Fruit fly (Drosophila melanogaster) whole organism, embryonic: Measurements from ENCODE around the gene Rpn10.
A peak's percentile ranks its signal among the peaks of the same experiment; 100 is the strongest.

Experiments
- Antp ChIP-seq: fragments of 200-800 bp; sonication (Bioruptor generic); optimal IDR thresholded peaks from 3 replicates; lab custom pipeline; 2016; ENCODE audit warnings: missing biosample characterization, missing genetic modification characterization
- Asciz ChIP-seq: fragments of 200-800 bp; sonication (Bioruptor generic); optimal IDR thresholded peaks from 2 replicates; lab custom pipeline; 2017; ENCODE audit warnings: missing biosample characterization, mild to moderate bottlenecking, missing genetic modification characterization, missing genetic modification reagents
- Bteb2 ChIP-seq: fragments of 200-800 bp; sonication (Bioruptor generic); optimal IDR thresholded peaks from 2 replicates; lab custom pipeline; 2016; ENCODE audit warnings: missing biosample characterization, missing genetic modification characterization
- CG10267 ChIP-seq: fragments of 200-800 bp; sonication (Bioruptor generic); optimal IDR thresholded peaks from 2 replicates; lab custom pipeline; 2018; ENCODE audit warnings: missing biosample characterization, mild to moderate bottlenecking, missing genetic modification characterization, moderate library complexity
- CG10431 ChIP-seq: fragments of 200-800 bp; sonication (Bioruptor generic); optimal IDR thresholded peaks from 3 replicates; lab custom pipeline; 2018; ENCODE audit warnings: missing biosample characterization, mild to moderate bottlenecking, missing genetic modification characterization
- CG12744 ChIP-seq: fragments of 200-800 bp; sonication (Bioruptor generic); optimal IDR thresholded peaks from 2 replicates; lab custom pipeline; 2016; ENCODE audit warnings: missing biosample characterization, missing genetic modification characterization
- CG13287 ChIP-seq: fragments of 200-800 bp; sonication (Bioruptor generic); IDR thresholded peaks from 2 replicates; pipeline ENCODE4 v1.3.6; 2022; ENCODE audit warnings: missing biosample characterization, missing genetic modification characterization; ENCODE audit not compliant: partially characterized antibody
- CG14014 ChIP-seq: fragments of 200-800 bp; sonication (Bioruptor generic); IDR thresholded peaks from 2 replicates; pipeline ENCODE4 v1.3.6; 2022; ENCODE audit warnings: missing biosample characterization, missing genetic modification characterization
- CG14710 ChIP-seq: fragments of 200-800 bp; sonication (Bioruptor generic); optimal IDR thresholded peaks from 3 replicates; lab custom pipeline; 2019; ENCODE audit warnings: missing biosample characterization, mild to moderate bottlenecking, missing genetic modification characterization, moderate library complexity
- CG15073 ChIP-seq: fragments of 200-800 bp; sonication (Bioruptor generic); optimal IDR thresholded peaks from 2 replicates; lab custom pipeline; 2016; ENCODE audit warnings: missing biosample characterization, missing genetic modification characterization
- CG16779 ChIP-seq: fragments of 200-800 bp; sonication (Bioruptor generic); IDR thresholded peaks from 2 replicates; pipeline ENCODE4 v1.3.6; 2022; ENCODE audit warnings: missing biosample characterization, missing genetic modification characterization
- CG16863 ChIP-seq: fragments of 200-800 bp; sonication (Bioruptor generic); optimal IDR thresholded peaks from 3 replicates; lab custom pipeline; 2016; ENCODE audit warnings: missing biosample characterization, missing genetic modification characterization
- CG17359 ChIP-seq: fragments of 200-800 bp; sonication (Bioruptor generic); optimal IDR thresholded peaks from 3 replicates; lab custom pipeline; 2018; ENCODE audit warnings: missing biosample characterization, mild to moderate bottlenecking, missing genetic modification characterization, moderate library complexity
- CG31441 ChIP-seq: fragments of 200-800 bp; sonication (Bioruptor generic); IDR thresholded peaks from 2 replicates; pipeline ENCODE4 v1.3.6; 2022; ENCODE audit warnings: missing biosample characterization, missing genetic modification characterization
- CG3407 ChIP-seq: fragments of 200-800 bp; sonication (Bioruptor generic); optimal IDR thresholded peaks from 2 replicates; lab custom pipeline; 2018; ENCODE audit warnings: missing biosample characterization, mild to moderate bottlenecking, missing genetic modification characterization
- CG4282 ChIP-seq: fragments of 200-800 bp; sonication (Bioruptor generic); optimal IDR thresholded peaks from 2 replicates; lab custom pipeline; 2016; ENCODE audit warnings: missing biosample characterization, missing genetic modification characterization
- CG6689 ChIP-seq: fragments of 200-800 bp; sonication (Bioruptor generic); IDR thresholded peaks from 2 replicates; pipeline ENCODE4 v1.3.6; 2022; ENCODE audit warnings: missing biosample characterization, missing genetic modification characterization
- CG7839 ChIP-seq: fragments of 200-800 bp; sonication (Bioruptor generic); optimal IDR thresholded peaks from 3 replicates; lab custom pipeline; 2018; ENCODE audit warnings: missing biosample characterization, mild to moderate bottlenecking, missing genetic modification characterization, moderate library complexity
- CG9609 ChIP-seq: fragments of 200-800 bp; sonication (Bioruptor generic); optimal IDR thresholded peaks from 3 replicates; lab custom pipeline; 2016; ENCODE audit warnings: missing biosample characterization, missing genetic modification characterization
- CG9876 ChIP-seq: fragments of 200-800 bp; sonication (Bioruptor generic); optimal IDR thresholded peaks from 2 replicates; lab custom pipeline; 2016; ENCODE audit warnings: missing biosample characterization, missing genetic modification characterization
- Doc2 ChIP-seq: fragments of 200-800 bp; sonication (Bioruptor generic); IDR thresholded peaks from 2 replicates; pipeline ENCODE4 v1.3.6; 2022; ENCODE audit warnings: missing biosample characterization, missing genetic modification characterization
- Dp ChIP-seq: fragments of 200-800 bp; sonication (Bioruptor generic); optimal IDR thresholded peaks from 2 replicates; lab custom pipeline; 2018; ENCODE audit warnings: missing biosample characterization, mild to moderate bottlenecking, missing genetic modification characterization, moderate library complexity
- H15 ChIP-seq: fragments of 200-800 bp; sonication (Bioruptor generic); IDR thresholded peaks from 3 replicates; pipeline ENCODE4 v1.3.6; 2022; ENCODE audit warnings: missing biosample characterization, missing genetic modification characterization
- HmgD ChIP-seq: fragments of 200-800 bp; sonication (Bioruptor generic); optimal IDR thresholded peaks from 3 replicates; lab custom pipeline; 2016; ENCODE audit warnings: missing biosample characterization, missing genetic modification characterization
- Myb ChIP-seq: fragments of 200-800 bp; sonication (Bioruptor generic); optimal IDR thresholded peaks from 2 replicates; lab custom pipeline; 2016; ENCODE audit warnings: missing biosample characterization, missing genetic modification characterization
- NC2β ChIP-seq: fragments of 200-800 bp; sonication (Bioruptor generic); optimal IDR thresholded peaks from 2 replicates; lab custom pipeline; 2016; ENCODE audit warnings: missing biosample characterization, missing genetic modification characterization
- Optix ChIP-seq: fragments of 200-800 bp; sonication (Bioruptor generic); IDR thresholded peaks from 3 replicates; pipeline ENCODE4 v1.3.6; 2022; ENCODE audit warnings: missing biosample characterization, missing genetic modification characterization
- PHDP ChIP-seq: fragments of 200-800 bp; sonication (Bioruptor generic); optimal IDR thresholded peaks from 3 replicates; lab custom pipeline; 2018; ENCODE audit warnings: missing biosample characterization, mild to moderate bottlenecking, missing genetic modification characterization, moderate library complexity
- Ptx1 ChIP-seq: fragments of 200-800 bp; sonication (Bioruptor generic); IDR thresholded peaks from 2 replicates; pipeline ENCODE4 v1.3.6; 2022; ENCODE audit warnings: missing biosample characterization, missing genetic modification characterization
- Rfx ChIP-seq: fragments of 200-800 bp; sonication (Bioruptor generic); IDR thresholded peaks from 2 replicates; pipeline ENCODE4 v1.3.6; 2022; ENCODE audit warnings: missing biosample characterization, missing genetic modification characterization
- Sox102F ChIP-seq: fragments of 200-800 bp; sonication (Bioruptor generic); optimal IDR thresholded peaks from 2 replicates; lab custom pipeline; 2018; ENCODE audit warnings: missing biosample characterization, mild to moderate bottlenecking, missing genetic modification characterization, moderate library complexity
- Sry-β ChIP-seq: fragments of 200-800 bp; sonication (Bioruptor generic); optimal IDR thresholded peaks from 2 replicates; lab custom pipeline; 2018; ENCODE audit warnings: missing biosample characterization, mild to moderate bottlenecking, missing genetic modification characterization, moderate library complexity
- Usf ChIP-seq: fragments of 200-800 bp; sonication (Bioruptor generic); optimal IDR thresholded peaks from 2 replicates; lab custom pipeline; 2017; ENCODE audit warnings: missing genotype, missing biosample characterization, missing genetic modification characterization
- abd-A ChIP-seq: fragments of 200-800 bp; sonication (Bioruptor generic); optimal IDR thresholded peaks from 3 replicates; lab custom pipeline; 2019; ENCODE audit warnings: missing biosample characterization, mild to moderate bottlenecking, missing genetic modification characterization, moderate library complexity
- aop ChIP-seq: fragments of 200-800 bp; sonication (Bioruptor generic); IDR thresholded peaks from 2 replicates; pipeline ENCODE4 v1.3.6; 2022; ENCODE audit warnings: missing biosample characterization, missing genetic modification characterization
- ash1 ChIP-seq: fragments of 200-800 bp; sonication (Bioruptor generic); optimal IDR thresholded peaks from 2 replicates; lab custom pipeline; 2018; ENCODE audit warnings: missing biosample characterization, mild to moderate bottlenecking, missing genetic modification characterization
- az2 ChIP-seq: fragments of 200-800 bp; sonication (Bioruptor generic); optimal IDR thresholded peaks from 3 replicates; lab custom pipeline; 2016; ENCODE audit warnings: missing biosample characterization, missing genetic modification characterization
- bigmax ChIP-seq: fragments of 200-800 bp; sonication (Bioruptor generic); optimal IDR thresholded peaks from 2 replicates; lab custom pipeline; 2018; ENCODE audit warnings: missing biosample characterization, mild to moderate bottlenecking, missing genetic modification characterization
- cad ChIP-seq: fragments of >200 bp; optimal IDR thresholded peaks from 2 replicates; lab custom pipeline; 2017; ENCODE audit warnings: missing biosample characterization, missing genetic modification characterization
- ci ChIP-seq: fragments of 200-800 bp; sonication (Bioruptor generic); IDR thresholded peaks from 3 replicates; pipeline ENCODE4 v1.3.6; 2022; ENCODE audit warnings: missing biosample characterization, missing genetic modification characterization
- dan ChIP-seq: fragments of 200-800 bp; sonication (Bioruptor generic); IDR thresholded peaks from 2 replicates; pipeline ENCODE4 v1.3.6; 2022; ENCODE audit warnings: missing biosample characterization, missing genetic modification characterization
- dm ChIP-seq: fragments of 200-800 bp; sonication (Bioruptor generic); optimal IDR thresholded peaks from 3 replicates; lab custom pipeline; 2016; ENCODE audit warnings: missing biosample characterization, missing genetic modification characterization
- fd102C ChIP-seq: fragments of 200-800 bp; sonication (Bioruptor generic); optimal IDR thresholded peaks from 2 replicates; lab custom pipeline; 2018; ENCODE audit warnings: missing biosample characterization, mild to moderate bottlenecking, missing genetic modification characterization, moderate library complexity
- fd3F ChIP-seq: fragments of 200-800 bp; sonication (Bioruptor generic); optimal IDR thresholded peaks from 2 replicates; lab custom pipeline; 2018; ENCODE audit warnings: missing biosample characterization, mild to moderate bottlenecking, missing genetic modification characterization, moderate library complexity
- lbe ChIP-seq: fragments of 200-800 bp; sonication (Bioruptor generic); optimal IDR thresholded peaks from 2 replicates; lab custom pipeline; 2016; ENCODE audit warnings: missing biosample characterization, mild to moderate bottlenecking, missing genetic modification characterization
- pnt ChIP-seq: fragments of 200-800 bp; sonication (Bioruptor generic); optimal IDR thresholded peaks from 3 replicates; lab custom pipeline; 2016; ENCODE audit warnings: missing biosample characterization, missing genetic modification characterization
- sc ChIP-seq, 3 experiments: fragments of >200 bp in 2 of 3; fragments of 200-800 bp in 1 of 3; sonication (Bioruptor generic) in 1 of 3; optimal IDR thresholded peaks; 2 replicates in 2 of 3; 3 replicates in 1 of 3; lab custom pipeline; 2017; ENCODE audit warnings: mild to moderate bottlenecking in 1 of 3, missing biosample characterization in 1 of 3, missing genetic modification characterization in 1 of 3, missing genetic modification reagents in 1 of 3
- so ChIP-seq: fragments of 200-800 bp; sonication (Bioruptor generic); IDR thresholded peaks from 3 replicates; pipeline ENCODE4 v1.3.6; 2022; ENCODE audit warnings: missing biosample characterization, missing genetic modification characterization
- trh ChIP-seq: fragments of 200-800 bp; sonication (Bioruptor generic); optimal IDR thresholded peaks from 2 replicates; lab custom pipeline; 2016; ENCODE audit warnings: missing biosample characterization, missing genetic modification characterization
- unc-4 ChIP-seq: fragments of 200-800 bp; sonication (Bioruptor generic); IDR thresholded peaks from 2 replicates; pipeline ENCODE4 v1.3.6; 2022; ENCODE audit warnings: missing biosample characterization, missing genetic modification characterization; ENCODE audit not compliant: partially characterized antibody
- vvl ChIP-seq: fragments of 200-800 bp; sonication (Bioruptor generic); IDR thresholded peaks from 2 replicates; pipeline ENCODE4 v1.3.6; 2022; ENCODE audit warnings: missing biosample characterization, missing genetic modification characterization
- wek ChIP-seq: fragments of 200-800 bp; sonication (Bioruptor generic); optimal IDR thresholded peaks from 3 replicates; lab custom pipeline; 2018; ENCODE audit warnings: missing biosample characterization, mild to moderate bottlenecking, missing genetic modification characterization, moderate library complexity

Gene Rpn10

dm6 chr3L:21501928-21502327 is 34.9 kb upstream of the Rpn10 start (continued):
- TF ChIP-seq Rfx (no peak), Ptx1 (0 out of 2 replicates have a peak, but pooled peaks have one; percentile 26), CG10267 (tag; lab: Kevin White, UChicago) (no peak), Doc2 (GFP tag; lab: Robert Waterston, UW) (no peak), H15 (GFP tag; lab: Robert Waterston, UW) (no peak), CG6689 (GFP tag; lab: Robert Waterston, UW) (0 out of 2 replicates have a peak, but pooled peaks have one; percentile 25), CG31441 (GFP tag; lab: Robert Waterston, UW) (no peak), unc-4 (no peak), pnt (GFP tag; lab: Kevin White, UChicago) (no peak), bigmax (GFP tag; lab: Kevin White, UChicago) (no peak), NC2β (GFP tag; lab: Kevin White, UChicago) (no peak), trh (no peak), CG4282 (GFP tag; lab: Kevin White, UChicago) (no peak), Sox102F (GFP tag; lab: Kevin White, UChicago) (peak; percentile 30), CG15073 (GFP tag; lab: Kevin White, UChicago) (no peak), so (GFP tag; lab: Robert Waterston, UW) (0 out of 3 replicates have a peak, but pooled peaks have one; percentile 8), Optix (GFP tag; lab: Robert Waterston, UW) (no peak), abd-A (no peak), HmgD (GFP tag; lab: Kevin White, UChicago) (no peak), CG12744 (no peak), sc (optimal IDR thresholded peaks at IDR 0.05; lab: Kevin White, UChicago) (no peak), sc (GFP tag; optimal IDR thresholded peaks at IDR 0.05; lab: Kevin White, UChicago) (no peak), CG3407 (no peak), az2 (GFP tag; lab: Kevin White, UChicago) (no peak), CG7839 (tag; lab: Kevin White, UChicago) (peak; percentile 27), CG14710 (tag; lab: Kevin White, UChicago) (no peak), aop (no peak), Myb (GFP tag; lab: Kevin White, UChicago) (no peak), CG13287 (GFP tag; lab: Robert Waterston, UW) (no peak), CG16863 (GFP tag; lab: Kevin White, UChicago) (no peak), wek (GFP tag; lab: Kevin White, UChicago) (no peak), Usf (GFP tag; lab: Kevin White, UChicago) (no peak), CG10431 (GFP tag; lab: Kevin White, UChicago) (no peak), PHDP (tag; lab: Kevin White, UChicago) (no peak), Dp (GFP tag; lab: Kevin White, UChicago) (no peak), Bteb2 (GFP tag; lab: Kevin White, UChicago) (no peak), fd102C (no peak), CG17359 (peak; percentile 40), Asciz (GFP tag; lab: Kevin White, UChicago) (peak; percentile 5), CG9609 (no peak), ci (GFP tag; lab: Robert Waterston, UW) (0 out of 3 replicates have a peak, but pooled peaks have one; percentile 40), CG16779 (GFP tag; lab: Robert Waterston, UW) (no peak), ash1 (GFP tag; lab: Kevin White, UChicago) (no peak), Sry-β (GFP tag; lab: Kevin White, UChicago) (no peak), cad (GFP tag; lab: Kevin White, UChicago) (no peak), dan (GFP tag; lab: Robert Waterston, UW) (no peak), CG14014 (GFP tag; lab: Robert Waterston, UW) (no peak), lbe (GFP tag; lab: Kevin White, UChicago) (no peak), fd3F (GFP tag; lab: Kevin White, UChicago) (peak; percentile 9), CG9876 (GFP tag; lab: Kevin White, UChicago) (no peak), Antp (no peak), vvl (GFP tag; lab: Robert Waterston, UW) (peak; percentile 62), dm (GFP tag; lab: Kevin White, UChicago) (no peak)
